Fruit fly (Drosophila melanogaster) whole organism, pupa: ENCODE data around the gene Hr83.
A peak's percentile ranks its signal among the peaks of the same experiment; 100 is the strongest.

Source experiments
- CG10348 ChIP-seq: fragments of 200-800 bp; sonication (Bioruptor generic); IDR thresholded peaks from 2 replicates; pipeline ENCODE4 v1.3.6; 2022; ENCODE audit warnings: missing biosample characterization, missing genetic modification characterization
- CG12605 ChIP-seq: fragments of 200-800 bp; sonication (Bioruptor generic); IDR thresholded peaks from 2 replicates; pipeline ENCODE4 v1.3.6; 2022; ENCODE audit warnings: missing biosample characterization, missing genetic modification characterization
- CG13204 ChIP-seq: fragments of 200-800 bp; sonication (Bioruptor generic); optimal IDR thresholded peaks from 2 replicates; lab custom pipeline; 2018; ENCODE audit warnings: missing biosample characterization, mild to moderate bottlenecking, missing genetic modification characterization, moderate library complexity
- CG14655 ChIP-seq: fragments of 200-800 bp; sonication (Bioruptor generic); optimal IDR thresholded peaks from 3 replicates; lab custom pipeline; 2017; ENCODE audit warnings: mild to moderate bottlenecking, missing biosample characterization, missing genetic modification reagents, missing genetic modification characterization
- CG15710 ChIP-seq: fragments of 200-800 bp; sonication (Bioruptor generic); optimal IDR thresholded peaks from 2 replicates; lab custom pipeline; 2018; ENCODE audit warnings: missing biosample characterization, mild to moderate bottlenecking, missing genetic modification characterization, moderate library complexity
- CG17806 ChIP-seq: fragments of 200-800 bp; sonication (Bioruptor generic); optimal IDR thresholded peaks from 2 replicates; lab custom pipeline; 2018; ENCODE audit warnings: missing biosample characterization, mild to moderate bottlenecking, missing genetic modification characterization, moderate library complexity
- CG32121 ChIP-seq: fragments of 200-800 bp; sonication (Bioruptor generic); IDR thresholded peaks from 2 replicates; pipeline ENCODE4 v1.3.6; 2022; ENCODE audit warnings: missing biosample characterization, missing genetic modification characterization
- CG34367 ChIP-seq: fragments of 200-800 bp; sonication (Bioruptor generic); optimal IDR thresholded peaks from 2 replicates; lab custom pipeline; 2018; ENCODE audit warnings: missing biosample characterization, mild to moderate bottlenecking, missing genetic modification characterization
- CG4496 ChIP-seq: fragments of 200-800 bp; sonication (Bioruptor generic); IDR thresholded peaks from 3 replicates; pipeline ENCODE4 v1.3.6; 2022; ENCODE audit warnings: missing biosample characterization, missing genetic modification characterization
- CG8159 ChIP-seq: fragments of 200-800 bp; sonication (Bioruptor generic); optimal IDR thresholded peaks from 3 replicates; lab custom pipeline; 2018; ENCODE audit warnings: missing biosample characterization, mild to moderate bottlenecking, missing genetic modification characterization, moderate library complexity
- CG8301 ChIP-seq: fragments of 200-800 bp; sonication (Bioruptor generic); optimal IDR thresholded peaks from 2 replicates; lab custom pipeline; 2018; ENCODE audit warnings: missing biosample characterization, mild to moderate bottlenecking, missing genetic modification characterization
- CG9948 ChIP-seq: fragments of 200-800 bp; sonication (Bioruptor generic); optimal IDR thresholded peaks from 2 replicates; lab custom pipeline; 2018; ENCODE audit warnings: missing biosample characterization, mild to moderate bottlenecking, missing genetic modification characterization, moderate library complexity
- D1 ChIP-seq: fragments of 200-800 bp; sonication (Bioruptor generic); optimal IDR thresholded peaks from 2 replicates; lab custom pipeline; 2018; ENCODE audit warnings: missing biosample characterization, mild to moderate bottlenecking, missing genetic modification characterization, moderate library complexity
- EcR ChIP-seq: fragments of 200-800 bp; sonication (Bioruptor generic); optimal IDR thresholded peaks from 3 replicates; lab custom pipeline; 2019; ENCODE audit warnings: missing biosample characterization, missing genetic modification characterization, mild to moderate bottlenecking, moderate library complexity, missing genetic modification reagents
- Ets98B ChIP-seq: fragments of 200-800 bp; sonication (Bioruptor generic); IDR thresholded peaks from 2 replicates; pipeline ENCODE4 v1.3.6; 2022; ENCODE audit warnings: missing biosample characterization, missing genetic modification characterization
- Pif1A ChIP-seq: fragments of 200-800 bp; sonication (Bioruptor generic); optimal IDR thresholded peaks from 3 replicates; lab custom pipeline; 2016; ENCODE audit warnings: missing biosample characterization, missing genetic modification characterization
- Pif1B ChIP-seq: fragments of 200-800 bp; sonication (Bioruptor generic); optimal IDR thresholded peaks from 3 replicates; lab custom pipeline; 2016; ENCODE audit warnings: missing biosample characterization, missing genetic modification characterization
- Snoo ChIP-seq: fragments of 200-800 bp; sonication (Bioruptor generic); optimal IDR thresholded peaks from 3 replicates; lab custom pipeline; 2017; ENCODE audit warnings: missing biosample characterization, mild to moderate bottlenecking, missing genetic modification characterization, inconsistent platforms
- fd96Ca ChIP-seq: fragments of 200-800 bp; sonication (Bioruptor generic); IDR thresholded peaks from 3 replicates; pipeline ENCODE4 v1.3.6; 2022; ENCODE audit warnings: missing biosample characterization, missing genetic modification characterization
- gl ChIP-seq: fragments of 200-800 bp; sonication (Bioruptor generic); optimal IDR thresholded peaks from 2 replicates; lab custom pipeline; 2018; ENCODE audit warnings: missing biosample characterization, mild to moderate bottlenecking, missing genetic modification characterization
- rn ChIP-seq: fragments of 200-800 bp; sonication (Bioruptor generic); IDR thresholded peaks from 2 replicates; pipeline ENCODE4 v1.3.6; 2022; ENCODE audit warnings: missing biosample characterization, missing genetic modification characterization

The Hr83 gene

DNA sequence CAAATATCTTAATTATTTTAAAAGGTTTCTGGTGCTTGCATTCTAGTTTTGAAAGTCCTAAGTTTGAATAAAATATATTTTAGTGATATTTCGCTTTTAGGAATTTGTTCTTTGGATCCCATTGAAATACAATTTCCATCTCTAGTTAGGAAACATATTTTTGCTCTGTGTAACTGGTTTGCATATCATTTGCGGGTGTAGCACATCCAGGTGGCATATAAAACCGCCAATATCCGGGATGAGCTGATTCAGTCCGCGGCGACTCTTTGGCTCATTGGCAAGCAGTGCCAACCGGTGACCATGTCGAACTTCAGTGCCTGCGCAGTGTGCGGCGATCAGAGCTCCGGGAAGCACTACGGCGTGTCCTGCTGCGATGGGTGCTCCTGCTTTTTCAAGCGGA, at the start of gene Hr83:
Gene Hr83, plus strand, starts transcription at position 301 of the 400 bp plus-strand sequence.
- TF ChIP-seq fd96Ca (no peak), CG4496 (GFP tag; lab: Robert Waterston, UW) (no peak), CG17806 (tag; lab: Kevin White, UChicago) (no peak), CG9948 (tag; lab: Kevin White, UChicago) (no peak), EcR (no peak), CG14655 (GFP tag; lab: Kevin White, UChicago) (no peak), D1 (no peak), Pif1B (GFP tag; lab: Kevin White, UChicago) (no peak)
- TF ChIP-seq, all 21 proteins: peak for 0

DNA sequence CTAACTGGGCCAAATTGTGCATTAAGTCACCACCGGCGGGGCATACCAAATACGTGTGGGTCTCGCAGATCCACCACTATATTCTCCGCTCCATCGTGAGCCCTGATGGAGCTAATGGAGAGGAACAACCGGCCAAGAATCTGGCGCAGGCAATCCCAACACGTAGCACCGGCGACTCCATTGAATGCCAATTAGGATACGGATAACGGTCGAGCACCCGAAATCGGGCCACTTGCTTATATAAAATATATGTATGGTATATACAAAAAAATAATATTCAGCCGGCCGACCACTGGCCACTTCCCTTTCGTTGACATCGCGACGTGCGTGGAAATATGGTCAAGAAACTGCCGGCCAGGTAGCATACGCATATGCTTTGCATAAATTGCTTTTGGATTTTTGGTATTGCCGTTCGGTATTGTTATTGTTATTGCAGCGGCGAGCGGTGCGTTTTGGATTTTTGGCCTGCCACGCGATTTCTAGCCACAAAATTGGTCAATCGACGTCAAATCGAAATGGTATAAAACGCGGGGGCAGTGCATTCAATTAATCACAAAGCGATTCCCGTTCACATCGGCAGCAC, 47.7 kb upstream of the Hr83 start, which contains the start of gene Osi15:
Gene Osi15, plus strand, starts transcription at position 548 of the 583 bp plus-strand sequence.
- TF ChIP-seq CG14655 (GFP tag; lab: Kevin White, UChicago), result no peak

DNA sequence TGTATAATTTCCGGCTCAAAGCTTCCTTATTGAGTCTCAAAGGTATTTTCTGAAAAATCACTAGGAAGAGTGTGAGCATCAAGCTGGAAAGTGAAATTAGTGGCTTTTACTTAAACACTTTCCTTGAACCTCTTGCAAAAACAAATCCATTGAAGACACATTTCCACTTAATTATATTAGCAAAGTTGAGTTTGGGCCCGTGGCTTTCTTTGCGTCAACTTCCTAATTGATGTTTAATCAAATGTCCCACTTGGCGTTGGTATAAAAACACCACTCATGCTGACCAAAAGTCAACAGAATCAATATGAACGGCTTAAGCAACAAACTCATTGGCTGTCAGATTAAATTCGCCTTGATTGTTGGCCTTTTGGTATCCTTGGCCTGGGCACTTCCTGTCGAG, 45.3 kb upstream of the Hr83 start, which contains the start of gene CG46396:
Gene CG46396, plus strand, starts transcription at position 301 of the 400 bp plus-strand sequence.
- TF ChIP-seq CG32121 (no peak), Pif1B (GFP tag; lab: Kevin White, UChicago) (no peak), CG34367 (no peak), CG15710 (tag; lab: Kevin White, UChicago) (no peak), CG8159 (tag; lab: Kevin White, UChicago) (no peak), CG4496 (GFP tag; lab: Robert Waterston, UW) (no peak), EcR (no peak), Ets98B (no peak), CG14655 (GFP tag; lab: Kevin White, UChicago) (no peak), rn (no peak), Pif1A (GFP tag; lab: Kevin White, UChicago) (no peak), CG17806 (tag; lab: Kevin White, UChicago) (no peak), gl (tag; lab: Kevin White, UChicago) (no peak), CG9948 (tag; lab: Kevin White, UChicago) (no peak), CG13204 (no peak), fd96Ca (no peak), CG8301 (tag; lab: Kevin White, UChicago) (no peak), D1 (no peak), Snoo (no peak), CG10348 (GFP tag; lab: Robert Waterston, UW) (no peak)

DNA sequence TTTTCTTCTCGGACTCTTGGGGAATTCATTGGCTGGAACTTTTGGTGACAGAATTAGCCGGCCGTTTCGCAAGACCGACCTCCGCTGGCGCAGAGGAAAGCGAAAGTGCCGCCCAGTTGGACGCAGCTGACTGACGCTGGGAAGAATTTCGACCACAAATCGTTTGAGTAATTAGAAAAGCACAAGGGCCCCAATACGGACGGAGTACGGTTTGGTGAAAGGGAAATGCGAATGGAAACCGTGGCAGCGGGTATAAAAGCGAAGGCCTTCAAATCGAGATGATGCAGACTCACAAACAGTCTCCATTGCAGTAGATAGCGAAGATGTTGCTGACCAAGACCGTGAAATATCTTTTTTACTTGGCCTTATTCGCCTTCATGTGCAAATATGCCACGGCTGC, 44.1 kb upstream of the Hr83 start, which contains the start of gene Osi16:
Gene Osi16, plus strand, starts transcription at position 301 of the 400 bp plus-strand sequence.
- no peak for TF ChIP-seq gl (tag; lab: Kevin White, UChicago)
- TF ChIP-seq, all 21 proteins: peak for 0

DNA sequence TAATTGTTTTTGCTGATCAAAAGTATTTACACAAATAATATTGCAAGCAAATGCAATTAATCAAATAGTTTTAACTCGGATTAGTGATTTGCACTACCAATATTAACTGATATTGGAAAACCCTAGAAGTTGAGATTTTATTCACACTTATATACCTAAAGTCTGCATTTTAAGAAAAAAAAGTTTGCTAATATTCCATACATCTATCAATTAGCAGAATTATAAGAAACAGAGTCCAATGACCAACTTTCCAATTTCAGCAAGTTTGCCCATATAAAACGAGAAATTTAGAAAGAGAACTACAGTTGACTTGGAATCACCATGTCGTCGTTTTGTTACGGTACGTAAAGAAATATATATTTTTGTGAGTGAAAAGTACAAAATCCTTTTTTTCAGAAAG, 42.5 kb upstream of the Hr83 start, which contains the start of gene CG46026:
Gene CG46026, plus strand, starts transcription at position 301 of the 400 bp plus-strand sequence.
- TF ChIP-seq CG10348 (GFP tag; lab: Robert Waterston, UW) (no peak), CG8301 (tag; lab: Kevin White, UChicago) (no peak), Pif1B (GFP tag; lab: Kevin White, UChicago) (no peak), CG4496 (GFP tag; lab: Robert Waterston, UW) (no peak), Pif1A (GFP tag; lab: Kevin White, UChicago) (no peak), CG32121 (no peak), EcR (no peak), CG12605 (GFP tag; lab: Robert Waterston, UW) (no peak), CG34367 (no peak), CG17806 (tag; lab: Kevin White, UChicago) (no peak), Ets98B (no peak), rn (no peak), CG8159 (tag; lab: Kevin White, UChicago) (no peak), CG14655 (GFP tag; lab: Kevin White, UChicago) (no peak), CG9948 (tag; lab: Kevin White, UChicago) (no peak), CG13204 (no peak), CG15710 (tag; lab: Kevin White, UChicago) (no peak), Snoo (no peak), D1 (no peak)

DNA sequence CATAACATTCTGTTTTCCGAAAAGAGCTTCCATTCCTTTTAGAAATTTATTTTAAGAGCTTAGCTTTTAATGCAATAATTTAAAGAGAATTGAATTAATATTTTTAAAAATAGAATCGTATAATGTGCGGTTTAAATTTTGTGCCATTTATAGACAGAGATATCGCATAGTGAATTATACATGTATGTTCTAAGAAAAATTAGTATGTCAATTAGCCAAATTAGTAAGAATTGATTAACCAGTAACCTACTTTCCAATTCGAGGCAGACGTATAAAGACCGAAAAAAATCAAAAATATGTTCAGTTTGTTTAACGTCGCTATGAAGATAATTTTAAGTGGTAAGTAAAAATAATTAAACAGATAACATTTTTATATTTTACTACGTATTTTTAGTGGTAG, 39.4 kb upstream of the Hr83 start, which contains the start of gene CG31560:
Gene CG31560, plus strand, starts transcription at position 301 of the 400 bp plus-strand sequence.
- TF ChIP-seq CG32121, result no peak
- no peak for TF ChIP-seq CG34367
- no peak for TF ChIP-seq fd96Ca
- TF ChIP-seq Ets98B, result no peak

DNA sequence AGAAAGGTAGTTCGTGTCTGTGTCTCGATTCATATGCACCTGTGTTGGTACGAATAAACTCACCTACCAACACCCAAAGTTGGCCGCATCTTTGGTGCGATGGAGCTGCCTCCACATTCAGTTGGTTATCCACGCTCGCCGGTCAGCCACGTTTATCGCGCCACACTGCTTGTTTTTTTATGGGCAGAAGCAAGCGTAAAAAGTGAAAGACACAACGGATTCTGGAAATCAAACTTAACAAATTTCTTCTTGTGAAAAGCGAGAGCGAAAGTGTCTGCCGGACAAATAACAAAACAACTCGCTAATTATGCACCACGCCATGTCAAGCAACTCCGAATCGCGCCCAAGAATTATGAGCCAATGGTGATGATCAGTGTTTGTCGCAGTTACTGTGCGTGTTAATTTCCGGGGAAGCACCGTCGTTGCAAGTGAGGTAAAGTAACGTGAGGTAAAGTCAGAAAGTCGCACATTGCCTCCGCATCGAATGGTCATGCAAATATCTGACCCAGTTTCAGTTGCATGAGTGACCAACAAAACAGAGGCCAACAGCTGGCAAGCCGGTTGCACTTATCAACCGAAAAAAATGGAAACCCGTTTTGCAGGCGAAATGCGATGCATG, 37.3 kb upstream of the Hr83 start, which contains the start of gene Osi17:
Gene Osi17, plus strand, starts transcription at position 132 of the 619 bp plus-strand sequence.
- TF ChIP-seq Snoo, result no peak
- TF ChIP-seq CG4496 (GFP tag; lab: Robert Waterston, UW), result 0 out of 3 replicates have a peak, but pooled peaks have one; percentile 21
- no peak for TF ChIP-seq CG15710 (tag; lab: Kevin White, UChicago)
- no peak for TF ChIP-seq CG32121
- no peak for TF ChIP-seq CG13204
- TF ChIP-seq, all 21 proteins: peak for 1
